Worm (Caenorhabditis elegans): ENCODE data around the gene fbxc-28.
"Not testable (repeated sequence)": the region's sequence is repeated elsewhere in the genome, so short reads cannot be mapped to it uniquely, and the experiment has no call there.

fbxc-28 gene

DNA sequence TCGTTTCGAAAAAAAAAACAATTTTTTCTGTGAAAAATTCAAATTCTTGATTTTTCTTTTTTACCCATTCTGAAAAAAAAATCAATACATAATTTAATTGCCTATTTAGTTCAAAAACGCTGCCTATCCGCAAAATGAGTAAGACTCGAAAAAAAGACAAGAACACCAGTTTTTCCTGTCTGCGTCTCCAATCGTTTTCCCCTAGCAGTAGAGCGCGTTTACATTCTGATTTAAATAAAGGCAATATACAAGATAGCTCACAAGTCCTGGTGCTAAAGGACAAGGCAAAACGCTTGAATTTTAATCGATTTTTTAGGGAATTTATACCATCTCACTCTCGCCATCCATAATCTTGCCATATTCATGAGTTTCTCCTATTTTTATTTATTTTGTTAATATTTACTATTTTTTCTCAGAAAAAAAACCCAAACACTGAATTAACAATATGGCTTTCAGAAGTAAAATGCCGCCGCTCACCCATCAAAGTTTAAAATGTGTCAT, 10.3 kb upstream of the fbxc-28 start, which contains the start of gene fbxc-33:
Gene fbxc-33 (plus strand): TSS at position 451 of the 501 bp plus-strand sequence.
- TF ChIP-seq cog-1 (tag; optimal IDR thresholded peaks at IDR 0.05) = no peak
- no peak for TF ChIP-seq ref-1 (GFP tag; conservative IDR thresholded peaks at IDR 0.05)
- TF ChIP-seq T22C8.4 (GFP tag; IDR thresholded peaks at IDR 0.05) = no peak
- no peak for TF ChIP-seq flt-1 (GFP tag; IDR thresholded peaks at IDR 0.05)
- no peak for TF ChIP-seq ztf-29 (GFP tag; IDR thresholded peaks at IDR 0.05)
- no peak for TF ChIP-seq tab-1 (GFP tag; IDR thresholded peaks at IDR 0.05)
- TF ChIP-seq med-1 (GFP tag; optimal IDR thresholded peaks at IDR 0.05; ENCODE audit: insufficient read depth) = no peak
- no peak for TF ChIP-seq ztf-23 (GFP tag; IDR thresholded peaks at IDR 0.05)
- no peak for TF ChIP-seq klf-2 (GFP tag; conservative IDR thresholded peaks at IDR 0.05)

DNA sequence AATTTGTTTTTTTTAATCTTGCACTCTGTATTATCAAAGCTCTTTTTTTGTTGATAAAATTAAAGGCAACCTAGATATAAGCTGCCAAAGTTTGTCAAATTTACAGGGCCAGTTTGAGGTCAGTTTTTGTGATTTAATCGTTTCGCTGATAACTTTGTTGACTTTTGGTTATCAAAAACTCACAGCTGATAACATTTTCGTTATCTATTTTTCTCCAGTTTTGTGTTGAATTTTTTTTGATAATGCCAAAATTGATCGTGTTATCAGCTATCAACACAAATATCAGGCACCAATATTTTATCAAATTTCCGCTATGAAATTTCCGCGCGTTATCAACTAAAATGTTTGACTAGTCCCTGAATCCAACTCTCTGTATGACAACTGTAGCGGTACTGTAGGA, 8.4 kb upstream of the fbxc-28 start:
- TF ChIP-seq flt-1 (GFP tag; IDR thresholded peaks at IDR 0.05) = no peak
- TF ChIP-seq ref-1 (GFP tag; conservative IDR thresholded peaks at IDR 0.05) = no peak
- TF ChIP-seq cog-1 (tag; optimal IDR thresholded peaks at IDR 0.05) = no peak
- TF ChIP-seq med-1 (GFP tag; optimal IDR thresholded peaks at IDR 0.05; ENCODE audit: insufficient read depth) = no peak
- no peak for TF ChIP-seq T22C8.4 (GFP tag; IDR thresholded peaks at IDR 0.05)
- TF ChIP-seq ztf-23 (GFP tag; IDR thresholded peaks at IDR 0.05) = no peak
- no peak for TF ChIP-seq klf-2 (GFP tag; conservative IDR thresholded peaks at IDR 0.05)
- no peak for TF ChIP-seq tab-1 (GFP tag; IDR thresholded peaks at IDR 0.05)
- TF ChIP-seq ztf-29 (GFP tag; IDR thresholded peaks at IDR 0.05) = no peak

DNA sequence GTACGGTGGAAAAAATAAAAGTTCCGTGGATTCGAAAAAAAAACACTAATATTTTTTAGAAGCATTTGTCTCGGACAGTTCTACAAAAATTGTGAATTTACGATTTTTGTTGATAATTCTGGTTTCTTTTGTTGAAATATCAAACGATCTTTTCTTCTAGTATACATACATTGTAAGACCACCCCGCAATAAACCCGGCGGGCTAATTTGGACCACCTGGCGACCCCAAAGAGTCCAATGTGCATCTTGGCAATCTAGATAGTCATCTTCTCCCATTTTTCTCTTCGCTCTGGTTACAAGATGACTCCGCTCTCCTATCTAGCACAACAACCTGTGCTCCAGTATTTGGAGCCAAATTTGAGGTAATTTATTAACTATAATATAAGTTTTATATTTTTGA, 7.8 kb upstream of the fbxc-28 start, which contains the start of gene fbxc-29:
Gene fbxc-29 (plus strand): TSS at position 301 of the 400 bp plus-strand sequence.
- TF ChIP-seq cog-1 (tag; optimal IDR thresholded peaks at IDR 0.05) (no peak), T22C8.4 (GFP tag; IDR thresholded peaks at IDR 0.05) (no peak), klf-2 (GFP tag; conservative IDR thresholded peaks at IDR 0.05) (no peak), ztf-23 (GFP tag; IDR thresholded peaks at IDR 0.05) (no peak), ztf-29 (GFP tag; IDR thresholded peaks at IDR 0.05) (no peak), tab-1 (GFP tag; IDR thresholded peaks at IDR 0.05) (no peak), ref-1 (GFP tag; conservative IDR thresholded peaks at IDR 0.05) (no peak), med-1 (GFP tag; optimal IDR thresholded peaks at IDR 0.05; ENCODE audit: insufficient read depth) (no peak), flt-1 (GFP tag; IDR thresholded peaks at IDR 0.05) (no peak)

DNA sequence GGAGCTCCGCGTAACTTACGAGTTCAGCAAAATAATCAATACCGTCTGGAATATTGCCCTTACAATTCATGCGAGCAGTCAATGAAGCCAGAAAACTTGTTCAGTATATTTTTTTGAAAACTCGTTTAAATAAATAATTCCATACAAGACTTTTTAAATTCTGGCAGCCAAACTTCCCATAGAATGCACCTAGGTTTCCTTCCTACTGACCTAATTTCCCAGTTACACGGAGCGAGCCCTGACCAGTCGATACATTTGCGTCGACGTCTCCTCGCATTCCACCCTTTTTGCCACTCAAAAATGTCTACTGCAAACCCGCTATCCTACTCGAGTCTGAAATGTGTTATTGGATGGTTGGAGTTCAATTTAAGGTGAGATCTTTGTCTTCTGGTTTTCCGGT, 6.3 kb upstream of the fbxc-28 start, which contains the start of gene fbxc-30:
Gene fbxc-30 (plus strand): TSS at position 301 of the 400 bp plus-strand sequence.
- TF ChIP-seq ref-1 (GFP tag; conservative IDR thresholded peaks at IDR 0.05) = no peak
- no peak for TF ChIP-seq ztf-23 (GFP tag; IDR thresholded peaks at IDR 0.05)

DNA sequence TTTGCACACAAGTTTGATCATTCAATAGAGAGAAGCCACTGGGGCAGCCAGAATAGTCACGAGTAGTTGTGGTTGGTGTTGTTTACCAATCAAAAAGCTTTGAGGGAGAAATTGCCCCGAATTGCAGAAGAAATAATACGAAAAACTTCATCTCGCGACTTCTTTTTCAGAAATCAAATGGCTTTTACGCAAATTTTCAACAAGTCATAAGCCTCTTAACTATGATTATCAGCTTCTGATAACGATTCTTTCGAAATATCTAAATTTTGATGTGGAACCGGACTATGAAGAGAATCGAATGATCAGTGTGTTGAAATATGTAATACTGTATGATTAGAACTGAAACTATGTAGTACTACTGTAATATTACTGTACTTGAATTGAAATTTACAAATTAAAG, 3.3 kb upstream of the fbxc-28 start:
- TF ChIP-seq tab-1 (GFP tag; IDR thresholded peaks at IDR 0.05) (no peak), ztf-29 (GFP tag; IDR thresholded peaks at IDR 0.05) (no peak), ref-1 (GFP tag; conservative IDR thresholded peaks at IDR 0.05) (no peak), klf-2 (GFP tag; conservative IDR thresholded peaks at IDR 0.05) (no peak), flt-1 (GFP tag; IDR thresholded peaks at IDR 0.05) (no peak), cog-1 (tag; optimal IDR thresholded peaks at IDR 0.05) (no peak), med-1 (GFP tag; optimal IDR thresholded peaks at IDR 0.05; ENCODE audit: insufficient read depth) (no peak), T22C8.4 (GFP tag; IDR thresholded peaks at IDR 0.05) (no peak), ztf-23 (GFP tag; IDR thresholded peaks at IDR 0.05) (no peak)

DNA sequence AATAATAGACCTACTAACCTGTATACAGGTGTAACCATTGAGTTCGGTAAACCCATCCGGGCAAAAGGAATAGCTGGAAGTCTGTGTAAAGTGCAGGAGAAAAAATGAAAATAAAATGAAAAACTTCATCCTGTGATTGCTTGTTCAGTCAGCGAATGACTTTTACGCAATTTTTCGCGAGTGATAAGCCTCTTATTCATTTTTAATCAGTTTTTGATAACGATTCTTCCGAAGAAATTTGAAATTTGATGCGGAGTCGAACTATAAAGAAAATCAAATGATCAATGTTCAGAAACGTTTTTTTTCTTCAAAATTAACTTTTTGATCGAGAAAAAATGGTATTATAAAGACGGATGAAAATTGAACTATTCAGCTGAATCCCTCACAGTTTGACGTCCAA, 843 bp upstream of the fbxc-28 start:
- TF ChIP-seq klf-2 (GFP tag; conservative IDR thresholded peaks at IDR 0.05) (no peak), tab-1 (GFP tag; IDR thresholded peaks at IDR 0.05) (no peak), ref-1 (GFP tag; conservative IDR thresholded peaks at IDR 0.05) (no peak), flt-1 (GFP tag; IDR thresholded peaks at IDR 0.05) (no peak), med-1 (GFP tag; optimal IDR thresholded peaks at IDR 0.05; ENCODE audit: insufficient read depth) (no peak), cog-1 (tag; optimal IDR thresholded peaks at IDR 0.05) (no peak), ztf-23 (GFP tag; IDR thresholded peaks at IDR 0.05) (no peak), ztf-29 (GFP tag; IDR thresholded peaks at IDR 0.05) (no peak), T22C8.4 (GFP tag; IDR thresholded peaks at IDR 0.05) (no peak)

DNA sequence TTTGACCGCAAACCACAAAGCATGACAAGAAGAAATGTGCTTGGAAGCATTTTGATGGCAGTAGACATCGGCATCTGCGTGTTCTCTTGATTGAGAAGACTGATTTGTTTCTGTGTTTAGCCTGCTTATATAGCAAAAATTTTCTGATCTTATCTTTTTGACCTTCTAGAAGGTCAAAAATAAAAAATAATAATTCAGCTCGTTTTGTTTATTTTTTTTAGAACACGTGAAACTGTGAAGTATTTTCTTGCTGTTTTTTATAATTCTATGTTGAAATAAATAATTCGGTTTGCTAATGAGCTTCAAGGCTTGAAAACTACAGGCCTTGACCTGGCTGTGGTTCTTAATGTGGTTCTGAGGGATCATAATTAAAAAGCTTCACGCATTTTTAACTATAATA, 3.7 kb downstream of the fbxc-28 start, which contains the start of gene R07C3.13:
Gene R07C3.13 (minus strand): TSS at position 101 of the 400 bp plus-strand sequence.
- TF ChIP-seq klf-2 (GFP tag; conservative IDR thresholded peaks at IDR 0.05) (no peak), cog-1 (tag; optimal IDR thresholded peaks at IDR 0.05) (no peak), ztf-29 (GFP tag; IDR thresholded peaks at IDR 0.05) (no peak), tab-1 (GFP tag; IDR thresholded peaks at IDR 0.05) (no peak), ref-1 (GFP tag; conservative IDR thresholded peaks at IDR 0.05) (no peak), med-1 (GFP tag; optimal IDR thresholded peaks at IDR 0.05; ENCODE audit: insufficient read depth) (no peak), ztf-23 (GFP tag; IDR thresholded peaks at IDR 0.05) (no peak), T22C8.4 (GFP tag; IDR thresholded peaks at IDR 0.05) (no peak), flt-1 (GFP tag; IDR thresholded peaks at IDR 0.05) (no peak)

DNA sequence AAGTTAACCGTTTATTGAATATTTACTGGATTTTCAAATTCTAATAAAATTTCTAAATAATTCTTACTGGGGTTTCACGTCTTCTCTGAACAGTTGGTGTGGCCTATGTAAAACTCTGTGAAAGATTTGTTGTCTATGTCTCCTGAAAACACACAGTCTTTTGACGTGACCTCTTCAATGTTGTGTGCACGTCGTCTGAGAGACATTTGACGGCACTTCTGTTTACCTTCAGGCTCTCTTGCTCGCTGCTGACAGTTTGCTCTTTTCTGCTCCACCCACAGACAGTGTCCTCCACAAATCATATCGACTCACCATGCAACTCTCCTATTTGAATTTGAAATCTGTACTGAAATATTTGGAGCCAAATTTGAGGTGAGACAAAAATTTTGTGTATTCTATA, 7.2 kb downstream of the fbxc-28 start, which contains the start of gene fbxc-34:
Gene fbxc-34 (plus strand): TSS at position 301 of the 400 bp plus-strand sequence.
- TF ChIP-seq med-1 (GFP tag; optimal IDR thresholded peaks at IDR 0.05; ENCODE audit: insufficient read depth); tab-1 (GFP tag; IDR thresholded peaks at IDR 0.05); ztf-23 (GFP tag; IDR thresholded peaks at IDR 0.05): not testable (repeated sequence)

DNA sequence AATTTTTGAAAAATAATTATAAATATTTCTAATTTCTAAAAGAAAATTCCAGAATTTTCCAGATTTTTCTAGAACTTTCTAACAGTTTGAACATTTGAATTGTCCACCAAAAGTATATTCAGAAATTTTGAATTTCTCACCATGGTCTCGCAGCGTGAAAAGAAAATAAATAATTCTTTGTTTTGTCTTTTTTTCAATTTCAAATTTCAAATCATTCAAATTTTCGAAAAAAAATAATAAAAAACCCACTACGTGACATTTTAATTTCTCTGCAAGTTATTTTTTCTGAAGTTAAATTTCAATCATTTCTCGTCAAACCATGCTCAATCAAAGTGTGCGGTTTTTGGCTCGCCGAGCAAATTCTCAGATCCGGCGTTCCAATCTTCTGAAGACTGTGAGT, 9.1 kb downstream of the fbxc-28 start, which contains the start of gene acs-15:
Gene acs-15 (plus strand): TSS at position 301 of the 400 bp plus-strand sequence.
- TF ChIP-seq klf-2 (GFP tag; conservative IDR thresholded peaks at IDR 0.05) (no peak), cog-1 (tag; optimal IDR thresholded peaks at IDR 0.05) (no peak), ref-1 (GFP tag; conservative IDR thresholded peaks at IDR 0.05) (no peak), ztf-29 (GFP tag; IDR thresholded peaks at IDR 0.05) (no peak), T22C8.4 (GFP tag; IDR thresholded peaks at IDR 0.05) (no peak), ztf-23 (GFP tag; IDR thresholded peaks at IDR 0.05) (no peak), tab-1 (GFP tag; IDR thresholded peaks at IDR 0.05) (no peak), flt-1 (GFP tag; IDR thresholded peaks at IDR 0.05) (no peak), med-1 (GFP tag; optimal IDR thresholded peaks at IDR 0.05; ENCODE audit: insufficient read depth) (no peak)

DNA sequence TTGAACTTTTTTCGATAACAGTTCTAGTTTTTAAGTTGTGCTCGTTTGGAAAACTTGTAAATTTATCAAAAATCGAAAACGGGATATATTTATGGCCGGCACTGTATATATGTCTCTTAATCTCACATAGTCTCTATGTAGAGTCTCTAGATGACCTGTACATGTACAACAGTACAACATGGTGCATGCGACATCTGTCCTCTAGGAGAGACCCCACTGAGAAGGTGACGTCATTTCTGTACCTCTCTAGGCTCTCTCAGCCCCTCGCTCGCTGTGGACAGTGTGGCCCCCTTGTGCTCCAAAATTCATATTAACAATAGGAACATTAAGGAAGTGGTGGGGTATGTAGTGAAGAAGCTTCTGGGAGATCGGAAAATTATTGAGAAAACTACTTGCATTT, 13.6 kb downstream of the fbxc-28 start:
- TF ChIP-seq ref-1 (GFP tag; conservative IDR thresholded peaks at IDR 0.05) (no peak), med-1 (GFP tag; optimal IDR thresholded peaks at IDR 0.05; ENCODE audit: insufficient read depth) (no peak), ztf-23 (GFP tag; IDR thresholded peaks at IDR 0.05) (no peak), ztf-29 (GFP tag; IDR thresholded peaks at IDR 0.05) (no peak), T22C8.4 (GFP tag; IDR thresholded peaks at IDR 0.05) (no peak), flt-1 (GFP tag; IDR thresholded peaks at IDR 0.05) (peak; percentile 54; the same call in 1 of the 2 replicates), cog-1 (tag; optimal IDR thresholded peaks at IDR 0.05) (no peak), tab-1 (GFP tag; IDR thresholded peaks at IDR 0.05) (no peak)

Measured in whole organism, midembryonic.